Fruit fly (Drosophila melanogaster) whole organism, embryonic: ENCODE results near the gene Ugt35E1.

ENCODE experiments used
- Ada2b ChIP-seq: fragments of 200-800 bp; sonication (Bioruptor generic); IDR thresholded peaks from 2 replicates; pipeline ENCODE4 v1.3.6; 2022; ENCODE audit warnings: missing biosample characterization, missing genetic modification characterization
- CG10959 ChIP-seq: fragments of 200-800 bp; sonication (Bioruptor generic); IDR thresholded peaks from 2 replicates; pipeline ENCODE4 v1.3.6; 2022; ENCODE audit warnings: missing biosample characterization, missing genetic modification characterization
- CG11398 ChIP-seq: fragments of 200-800 bp; sonication (Bioruptor generic); optimal IDR thresholded peaks from 2 replicates; lab custom pipeline; 2016; ENCODE audit warnings: missing biosample characterization, missing genetic modification characterization
- CG11504 ChIP-seq: fragments of 200-800 bp; sonication (Bioruptor generic); optimal IDR thresholded peaks from 3 replicates; lab custom pipeline; 2019; ENCODE audit warnings: missing biosample characterization, mild to moderate bottlenecking, missing genetic modification characterization, moderate library complexity
- CG11696 ChIP-seq: fragments of 200-800 bp; sonication (Bioruptor generic); IDR thresholded peaks from 2 replicates; pipeline ENCODE4 v1.3.6; 2022; ENCODE audit warnings: missing biosample characterization, missing genetic modification characterization
- CG12071 ChIP-seq: fragments of 200-800 bp; sonication (Bioruptor generic); optimal IDR thresholded peaks from 3 replicates; lab custom pipeline; 2018; ENCODE audit warnings: missing biosample characterization, mild to moderate bottlenecking, missing genetic modification characterization
- CG13424 ChIP-seq: fragments of 200-800 bp; sonication (Bioruptor generic); optimal IDR thresholded peaks from 2 replicates; lab custom pipeline; 2019; ENCODE audit warnings: missing biosample characterization, mild to moderate bottlenecking, missing genetic modification characterization, moderate library complexity
- CG14667 ChIP-seq: fragments of 200-800 bp; sonication (Bioruptor generic); IDR thresholded peaks from 2 replicates; pipeline ENCODE4 v1.3.6; 2022; ENCODE audit warnings: missing biosample characterization, missing genetic modification characterization
- CG17359 ChIP-seq: fragments of 200-800 bp; sonication (Bioruptor generic); optimal IDR thresholded peaks from 3 replicates; lab custom pipeline; 2018; ENCODE audit warnings: missing biosample characterization, mild to moderate bottlenecking, missing genetic modification characterization, moderate library complexity
- CG17568 ChIP-seq: fragments of 200-800 bp; sonication (Bioruptor generic); optimal IDR thresholded peaks from 2 replicates; lab custom pipeline; 2018; ENCODE audit warnings: missing biosample characterization, mild to moderate bottlenecking, missing genetic modification characterization, moderate library complexity
- CG17829 ChIP-seq: fragments of 200-800 bp; optimal IDR thresholded peaks from 2 replicates; lab custom pipeline; 2019; ENCODE audit warnings: missing biosample characterization, mild to moderate bottlenecking, missing genetic modification characterization, moderate library complexity
- CG4424 ChIP-seq: fragments of 200-800 bp; sonication (Bioruptor generic); optimal IDR thresholded peaks from 3 replicates; lab custom pipeline; 2016; ENCODE audit warnings: missing biosample characterization, missing genetic modification characterization
- CG4617 ChIP-seq: fragments of 200-800 bp; sonication (Bioruptor generic); optimal IDR thresholded peaks from 3 replicates; lab custom pipeline; 2016; ENCODE audit warnings: missing biosample characterization, missing genetic modification characterization, borderline replicate concordance
- CG5180 ChIP-seq: fragments of 200-800 bp; sonication (Bioruptor generic); optimal IDR thresholded peaks from 3 replicates; lab custom pipeline; 2017; ENCODE audit warnings: missing biosample characterization, missing genetic modification characterization, mild to moderate bottlenecking, moderate library complexity, missing genetic modification reagents
- CG5245 ChIP-seq: fragments of 200-800 bp; sonication (Bioruptor generic); optimal IDR thresholded peaks from 3 replicates; lab custom pipeline; 2016; ENCODE audit warnings: missing biosample characterization, missing genetic modification characterization
- CG6254 ChIP-seq: fragments of 200-800 bp; sonication (Bioruptor generic); optimal IDR thresholded peaks from 3 replicates; lab custom pipeline; 2017; ENCODE audit warnings: mild to moderate bottlenecking, missing biosample characterization, missing genetic modification reagents, missing genetic modification characterization
- CG7556 ChIP-seq: fragments of 200-800 bp; sonication (Bioruptor generic); optimal IDR thresholded peaks from 2 replicates; lab custom pipeline; 2017; ENCODE audit warnings: missing biosample characterization, mild to moderate bottlenecking, missing genetic modification characterization
- CG8388 ChIP-seq: fragments of 200-800 bp; sonication (Bioruptor generic); optimal IDR thresholded peaks from 2 replicates; lab custom pipeline; 2019; ENCODE audit warnings: missing biosample characterization, mild to moderate bottlenecking, missing genetic modification characterization, moderate library complexity
- CG9215 ChIP-seq: fragments of 200-800 bp; sonication (Bioruptor generic); IDR thresholded peaks from 2 replicates; pipeline ENCODE4 v1.3.6; 2022; ENCODE audit warnings: missing biosample characterization, missing genetic modification characterization
- D19A ChIP-seq: fragments of 200-800 bp; optimal IDR thresholded peaks from 3 replicates; lab custom pipeline; 2019; ENCODE audit warnings: missing biosample characterization, mild to moderate bottlenecking, missing genetic modification characterization, moderate library complexity
- D19B ChIP-seq: fragments of 200-800 bp; sonication (Bioruptor generic); optimal IDR thresholded peaks from 2 replicates; lab custom pipeline; 2017; ENCODE audit warnings: missing biosample characterization, mild to moderate bottlenecking, missing genetic modification characterization
- Doc3 ChIP-seq: fragments of 200-800 bp; sonication (Bioruptor generic); IDR thresholded peaks from 3 replicates; pipeline ENCODE4 v1.3.6; 2022; ENCODE audit warnings: missing biosample characterization, missing genetic modification characterization; ENCODE audit not compliant: partially characterized antibody
- Fer1 ChIP-seq: fragments of 200-800 bp; sonication (Bioruptor generic); optimal IDR thresholded peaks from 2 replicates; lab custom pipeline; 2017; ENCODE audit warnings: missing biosample characterization, mild to moderate bottlenecking, missing genetic modification characterization
- GATAe ChIP-seq: fragments of 200-800 bp; sonication (Bioruptor generic); conservative IDR thresholded peaks from 2 replicates; pipeline ENCODE4 v1.3.6; 2022; ENCODE audit warnings: missing biosample characterization, missing genetic modification characterization
- Gsc ChIP-seq: fragments of 200-800 bp; sonication (Bioruptor generic); IDR thresholded peaks from 2 replicates; pipeline ENCODE4 v1.3.6; 2022; ENCODE audit warnings: missing biosample characterization, missing genetic modification characterization
- MBD-R2 ChIP-seq: fragments of 200-800 bp; sonication (Bioruptor generic); IDR thresholded peaks from 2 replicates; pipeline ENCODE4 v1.3.6; 2022; ENCODE audit warnings: missing biosample characterization, missing genetic modification characterization
- Meics ChIP-seq: fragments of 200-800 bp; sonication (Bioruptor generic); optimal IDR thresholded peaks from 2 replicates; lab custom pipeline; 2017; ENCODE audit warnings: missing biosample characterization, mild to moderate bottlenecking, missing genetic modification characterization
- Mrtf ChIP-seq: fragments of 200-800 bp; sonication (Bioruptor generic); IDR thresholded peaks from 3 replicates; pipeline ENCODE4 v1.3.6; 2022; ENCODE audit warnings: missing biosample characterization, missing genetic modification characterization
- Nf-YB ChIP-seq: fragments of 200-800 bp; sonication (Bioruptor generic); optimal IDR thresholded peaks from 3 replicates; lab custom pipeline; 2019; ENCODE audit warnings: missing biosample characterization, mild to moderate bottlenecking, missing genetic modification characterization, moderate library complexity
- Sin3A ChIP-seq: fragments of >200 bp; optimal IDR thresholded peaks from 2 replicates; lab custom pipeline; 2018
- Sox102F ChIP-seq: fragments of 200-800 bp; sonication (Bioruptor generic); optimal IDR thresholded peaks from 2 replicates; lab custom pipeline; 2018; ENCODE audit warnings: missing biosample characterization, mild to moderate bottlenecking, missing genetic modification characterization, moderate library complexity
- ash1 ChIP-seq: fragments of 200-800 bp; sonication (Bioruptor generic); optimal IDR thresholded peaks from 2 replicates; lab custom pipeline; 2018; ENCODE audit warnings: missing biosample characterization, mild to moderate bottlenecking, missing genetic modification characterization
- bbx ChIP-seq: fragments of 200-800 bp; sonication (Bioruptor generic); IDR thresholded peaks from 2 replicates; pipeline ENCODE4 v1.3.6; 2022; ENCODE audit warnings: missing biosample characterization, missing genetic modification characterization; ENCODE audit not compliant: partially characterized antibody
- br ChIP-seq: fragments of >200 bp; optimal IDR thresholded peaks from 2 replicates; lab custom pipeline; 2017
- cas ChIP-seq: fragments of 200-800 bp; sonication (Bioruptor generic); IDR thresholded peaks from 2 replicates; pipeline ENCODE4 v1.3.6; 2022; ENCODE audit warnings: missing biosample characterization, missing genetic modification characterization
- chif ChIP-seq, 2 experiments: fragments of 200-800 bp; sonication (Bioruptor generic); optimal IDR thresholded peaks; 3 replicates each; lab custom pipeline; 2016; ENCODE audit warnings: missing biosample characterization in 2 of 2, missing genetic modification characterization in 2 of 2
- dan ChIP-seq: fragments of 200-800 bp; sonication (Bioruptor generic); IDR thresholded peaks from 2 replicates; pipeline ENCODE4 v1.3.6; 2022; ENCODE audit warnings: missing biosample characterization, missing genetic modification characterization
- dmrt11E ChIP-seq: fragments of 200-800 bp; sonication (Bioruptor generic); optimal IDR thresholded peaks from 3 replicates; lab custom pipeline; 2018; ENCODE audit warnings: missing biosample characterization, mild to moderate bottlenecking, missing genetic modification characterization, moderate library complexity
- fd64A ChIP-seq: fragments of 200-800 bp; sonication (Bioruptor generic); optimal IDR thresholded peaks from 3 replicates; lab custom pipeline; 2018; ENCODE audit warnings: missing biosample characterization, mild to moderate bottlenecking, missing genetic modification characterization
- gcm ChIP-seq: fragments of 200-800 bp; sonication (Bioruptor generic); optimal IDR thresholded peaks from 2 replicates; lab custom pipeline; 2019; ENCODE audit warnings: missing biosample characterization, mild to moderate bottlenecking, missing genetic modification characterization, moderate library complexity
- knrl ChIP-seq: fragments of 200-800 bp; sonication (Bioruptor generic); IDR thresholded peaks from 3 replicates; pipeline ENCODE4 v1.3.6; 2022; ENCODE audit warnings: missing biosample characterization, missing genetic modification characterization; ENCODE audit not compliant: partially characterized antibody
- lov ChIP-seq, 2 experiments: fragments of 200-800 bp in 1 of 2; fragments of >200 bp in 1 of 2; sonication (Bioruptor generic) in 1 of 2; IDR thresholded peaks in 1 of 2; optimal IDR thresholded peaks in 1 of 2; 2 replicates in 1 of 2; 3 replicates in 1 of 2; pipeline versions ENCODE4 v1.3.6 to Lab custom; 2017 to 2022; ENCODE audit warnings: missing biosample characterization in 1 of 2, missing genetic modification characterization in 1 of 2
- maf-S ChIP-seq: fragments of 200-800 bp; sonication (Bioruptor generic); optimal IDR thresholded peaks from 2 replicates; lab custom pipeline; 2016; ENCODE audit warnings: missing biosample characterization, missing genetic modification characterization
- pita ChIP-seq: fragments of 200-800 bp; sonication (Bioruptor generic); optimal IDR thresholded peaks from 2 replicates; lab custom pipeline; 2017; ENCODE audit warnings: missing biosample characterization, mild to moderate bottlenecking, missing genetic modification characterization
- psq ChIP-seq: fragments of 200-800 bp; sonication (Bioruptor generic); optimal IDR thresholded peaks from 2 replicates; lab custom pipeline; 2017; ENCODE audit warnings: missing biosample characterization, missing genetic modification characterization
- slbo ChIP-seq: fragments of 200-800 bp; sonication (Bioruptor generic); IDR thresholded peaks from 2 replicates; pipeline ENCODE4 v1.3.6; 2022; ENCODE audit warnings: missing biosample characterization, missing genetic modification characterization
- tap ChIP-seq: fragments of 200-800 bp; optimal IDR thresholded peaks from 3 replicates; lab custom pipeline; 2019; ENCODE audit warnings: missing biosample characterization, mild to moderate bottlenecking, missing genetic modification characterization, moderate library complexity
- tio ChIP-seq: fragments of 200-800 bp; sonication (Bioruptor generic); optimal IDR thresholded peaks from 2 replicates; lab custom pipeline; 2017; ENCODE audit warnings: missing biosample characterization, missing genetic modification characterization, inconsistent platforms

Ugt35E1 gene

dm6 chr3R:11211291-11212061, 45.6 kb upstream of the Ugt35E1 start (continued):
- TF ChIP-seq br: no peak
- TF ChIP-seq dan (GFP tag; lab: Robert Waterston, UW): no peak
- TF ChIP-seq Nf-YB (GFP tag; lab: Kevin White, UChicago): peak; percentile 9
- TF ChIP-seq Sox102F (GFP tag; lab: Kevin White, UChicago): peak; percentile 75
- TF ChIP-seq tap (tag; lab: Kevin White, UChicago): peak; percentile 45
- 0 out of 2 replicates have a peak, but pooled peaks have one; percentile 17 for TF ChIP-seq CG11696 (GFP tag; lab: Robert Waterston, UW)
- TF ChIP-seq cas (GFP tag; lab: Robert Waterston, UW): peak; percentile 44; the same call in 1 of the 2 replicates
- TF ChIP-seq dmrt11E: peak; percentile 51
- no peak for TF ChIP-seq lov (optimal IDR thresholded peaks at IDR 0.05; lab: Kevin White, UChicago)
- TF ChIP-seq lov (GFP tag; IDR thresholded peaks at IDR 0.05; lab: Robert Waterston, UW): peak; percentile 71; the same call in 1 of the 3 replicates
- peak; percentile 56 for TF ChIP-seq CG5180 (GFP tag; lab: Kevin White, UChicago)
- TF ChIP-seq pita (GFP tag; lab: Kevin White, UChicago): no peak
- TF ChIP-seq D19A (tag; lab: Kevin White, UChicago): peak; percentile 55
- TF ChIP-seq Mrtf (GFP tag; lab: Robert Waterston, UW): peak; percentile 64
- TF ChIP-seq CG10959 (GFP tag; lab: Robert Waterston, UW): no peak
- TF ChIP-seq Ada2b (GFP tag; lab: Robert Waterston, UW): peak; percentile 73
- peak; percentile 73 for TF ChIP-seq CG17359
- peak; percentile 73 for TF ChIP-seq CG11504
- peak; percentile 71 for TF ChIP-seq CG4424 (GFP tag; lab: Kevin White, UChicago)
- TF ChIP-seq Sin3A (lab: Kevin White, UChicago): no peak
- peak; percentile 58 for TF ChIP-seq CG12071 (GFP tag; lab: Kevin White, UChicago)
- no peak for TF ChIP-seq tio (GFP tag; lab: Kevin White, UChicago)
- peak; percentile 76 for TF ChIP-seq Meics (GFP tag; lab: Kevin White, UChicago)
- TF ChIP-seq D19B (GFP tag; lab: Kevin White, UChicago): peak; percentile 57
- peak; percentile 63 for TF ChIP-seq CG13424
- peak; percentile 27 for TF ChIP-seq gcm
- peak; percentile 63 for TF ChIP-seq Fer1
- TF ChIP-seq CG9215 (GFP tag; lab: Robert Waterston, UW): peak; percentile 69
- TF ChIP-seq MBD-R2: no peak; the same call in 1 of the 2 replicates
- TF ChIP-seq CG5245: peak; percentile 45
- peak; percentile 79 for TF ChIP-seq maf-S (GFP tag; lab: Kevin White, UChicago)
- peak; percentile 28 for TF ChIP-seq CG11398 (GFP tag; lab: Kevin White, UChicago)
- peak; percentile 70 for TF ChIP-seq CG17829 (tag; lab: Kevin White, UChicago)
- no peak for TF ChIP-seq Gsc (GFP tag; lab: Robert Waterston, UW)
- TF ChIP-seq CG4617 (GFP tag; lab: Kevin White, UChicago): peak; percentile 65
- TF ChIP-seq psq: peak; percentile 40
- TF ChIP-seq fd64A (GFP tag; lab: Kevin White, UChicago): no peak
- TF ChIP-seq CG6254 (GFP tag; lab: Kevin White, UChicago): no peak
- 0 out of 2 replicates have a peak, but pooled peaks have one; percentile 31 for TF ChIP-seq bbx
- peak; percentile 65 for TF ChIP-seq CG7556 (GFP tag; lab: Kevin White, UChicago)
- 0 out of 3 replicates have a peak, but pooled peaks have one; percentile 13 for TF ChIP-seq knrl (GFP tag; lab: Robert Waterston, UW)
- TF ChIP-seq CG8388 (GFP tag; lab: Kevin White, UChicago): peak; percentile 43
- TF ChIP-seq slbo: peak; percentile 90
- TF ChIP-seq CG17568 (GFP tag; lab: Kevin White, UChicago): peak; percentile 33
- peak; percentile 55 to 66 for TF ChIP-seq chif (GFP tag; optimal IDR thresholded peaks at IDR 0.05; lab: Kevin White, UChicago)
- no peak for TF ChIP-seq ash1 (GFP tag; lab: Kevin White, UChicago)
- TF ChIP-seq Doc3 (GFP tag; lab: Robert Waterston, UW): no peak; the same call in 2 of the 3 replicates
- TF ChIP-seq GATAe: no peak
- peak; percentile 70 for TF ChIP-seq CG14667 (GFP tag; lab: Robert Waterston, UW)
